Fruit fly (Drosophila melanogaster): ENCODE measurements around the gene CG6012.

The CG6012 gene

dm6 chr2L:16839665-16840064, 21.6 kb downstream of the CG6012 start:
- no peak for TF ChIP-seq GATAd (GFP tag; optimal IDR thresholded peaks at IDR 0.05)
- no peak for TF ChIP-seq fru (GFP tag; optimal IDR thresholded peaks at IDR 0.05)
- TF ChIP-seq HLH106 (tag; optimal IDR thresholded peaks at IDR 0.05), result no peak
- no peak for TF ChIP-seq rgr (GFP tag; optimal IDR thresholded peaks at IDR 0.05)
- no peak for TF ChIP-seq Hr83 (GFP tag; optimal IDR thresholded peaks at IDR 0.05; ENCODE audit: poor library complexity, severe bottlenecking)
- no peak for TF ChIP-seq Mio (GFP tag; optimal IDR thresholded peaks at IDR 0.05)
- TF ChIP-seq ey (GFP tag; optimal IDR thresholded peaks at IDR 0.05), result no peak
- TF ChIP-seq Vsx2 (GFP tag; optimal IDR thresholded peaks at IDR 0.05; ENCODE audit: partially characterized antibody), result no peak
- TF ChIP-seq OdsH (GFP tag; optimal IDR thresholded peaks at IDR 0.05), result no peak
- no peak for TF ChIP-seq Jra (GFP tag; optimal IDR thresholded peaks at IDR 0.05)
- TF ChIP-seq lola (GFP tag; optimal IDR thresholded peaks at IDR 0.05), result no peak
- TF ChIP-seq N (GFP tag; optimal IDR thresholded peaks at IDR 0.05), result no peak
- no peak for TF ChIP-seq dsf (GFP tag; optimal IDR thresholded peaks at IDR 0.05; ENCODE audit: borderline replicate concordance)
- TF ChIP-seq usp (GFP tag; optimal IDR thresholded peaks at IDR 0.05), result no peak
- no peak for TF ChIP-seq woc (GFP tag; optimal IDR thresholded peaks at IDR 0.05)
- TF ChIP-seq Sp1 (GFP tag; optimal IDR thresholded peaks at IDR 0.05), result no peak

DNA sequence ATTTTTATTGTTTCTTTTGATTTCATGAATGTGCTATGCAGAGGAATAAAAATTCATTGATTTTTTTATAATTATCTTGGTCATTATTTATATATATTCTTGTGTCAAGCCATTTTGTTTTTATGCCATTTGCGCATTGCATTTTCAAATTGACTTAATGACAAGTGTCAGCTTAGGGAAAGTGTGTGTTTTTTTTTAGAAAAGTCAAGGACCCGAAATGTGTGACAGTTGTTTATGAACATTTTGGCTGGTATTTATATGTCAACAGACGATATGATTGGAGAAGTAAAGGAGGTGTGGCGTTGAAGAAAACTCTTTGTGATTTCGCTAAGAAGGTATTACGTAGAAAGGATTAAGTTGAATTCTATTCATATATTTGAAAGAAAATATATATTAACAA, 23.6 kb downstream of the CG6012 start, which contains the start of the genes SclA and SclB:
TSS of gene SclA (plus strand) at position 301 of the 400 bp plus-strand sequence.
TSS of gene SclB (plus strand) at position 301 of the 400 bp plus-strand sequence.
- TF ChIP-seq CrebA (GFP tag; optimal IDR thresholded peaks at IDR 0.05; ENCODE audit: borderline replicate concordance) (no peak), Sp1 (GFP tag; optimal IDR thresholded peaks at IDR 0.05) (no peak), pan (optimal IDR thresholded peaks at IDR 0.05) (no peak), h (GFP tag; optimal IDR thresholded peaks at IDR 0.05) (no peak), HLH106 (tag; optimal IDR thresholded peaks at IDR 0.05) (no peak), woc (GFP tag; optimal IDR thresholded peaks at IDR 0.05) (no peak), GATAd (GFP tag; optimal IDR thresholded peaks at IDR 0.05) (no peak), Jra (GFP tag; optimal IDR thresholded peaks at IDR 0.05) (no peak), Hr83 (GFP tag; optimal IDR thresholded peaks at IDR 0.05; ENCODE audit: poor library complexity, severe bottlenecking) (no peak), foxo (GFP tag; optimal IDR thresholded peaks at IDR 0.05) (no peak), Vsx2 (GFP tag; optimal IDR thresholded peaks at IDR 0.05; ENCODE audit: partially characterized antibody) (no peak)

DNA sequence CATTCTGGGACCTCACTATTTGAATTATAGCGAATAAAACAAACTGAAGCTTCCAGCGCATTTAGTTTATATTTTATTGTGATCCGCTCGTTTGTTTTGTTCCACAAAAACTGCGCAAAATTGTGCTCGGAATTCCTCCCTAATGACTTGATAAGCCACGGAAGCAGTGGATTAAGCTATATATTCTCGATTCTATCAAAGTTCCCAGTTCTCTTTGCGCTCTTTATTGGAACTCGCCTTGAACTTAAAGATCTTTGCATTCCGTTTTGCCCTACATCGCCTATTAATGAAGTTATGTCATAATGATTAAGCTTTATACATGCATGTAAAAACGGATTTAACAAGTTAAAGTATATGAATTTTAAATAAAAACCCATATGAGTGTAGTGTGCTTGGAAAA, 24.1 kb downstream of the CG6012 start, which contains the start of gene Nepl9:
TSS of gene Nepl9 (minus strand) at position 101 of the 400 bp plus-strand sequence.
- no peak for TF ChIP-seq Hnf4 (GFP tag; optimal IDR thresholded peaks at IDR 0.05)
- no peak for TF ChIP-seq Hr83 (GFP tag; optimal IDR thresholded peaks at IDR 0.05; ENCODE audit: poor library complexity, severe bottlenecking)
- no peak for TF ChIP-seq woc (GFP tag; optimal IDR thresholded peaks at IDR 0.05)
- no peak for TF ChIP-seq Sp1 (GFP tag; optimal IDR thresholded peaks at IDR 0.05)
- TF ChIP-seq HLH106 (tag; optimal IDR thresholded peaks at IDR 0.05), result no peak
- no peak for TF ChIP-seq pan (optimal IDR thresholded peaks at IDR 0.05)
- TF ChIP-seq Abd-B (GFP tag; optimal IDR thresholded peaks at IDR 0.05), result no peak
- no peak for TF ChIP-seq Jra (GFP tag; optimal IDR thresholded peaks at IDR 0.05)
- TF ChIP-seq usp (GFP tag; optimal IDR thresholded peaks at IDR 0.05), result no peak
- TF ChIP-seq ey (GFP tag; optimal IDR thresholded peaks at IDR 0.05), result no peak
- TF ChIP-seq OdsH (GFP tag; optimal IDR thresholded peaks at IDR 0.05), result no peak
- no peak for TF ChIP-seq Hr78 (GFP tag; optimal IDR thresholded peaks at IDR 0.05)
- no peak for TF ChIP-seq tai (GFP tag; optimal IDR thresholded peaks at IDR 0.05)
- TF ChIP-seq rgr (GFP tag; optimal IDR thresholded peaks at IDR 0.05), result no peak
- TF ChIP-seq foxo (GFP tag; optimal IDR thresholded peaks at IDR 0.05), result no peak
- no peak for TF ChIP-seq br (GFP tag; optimal IDR thresholded peaks at IDR 0.05)
- TF ChIP-seq brk (GFP tag; optimal IDR thresholded peaks at IDR 0.05), result no peak
- TF ChIP-seq Dfd (GFP tag; optimal IDR thresholded peaks at IDR 0.05), result no peak
- no peak for TF ChIP-seq sv (GFP tag; optimal IDR thresholded peaks at IDR 0.05)

DNA sequence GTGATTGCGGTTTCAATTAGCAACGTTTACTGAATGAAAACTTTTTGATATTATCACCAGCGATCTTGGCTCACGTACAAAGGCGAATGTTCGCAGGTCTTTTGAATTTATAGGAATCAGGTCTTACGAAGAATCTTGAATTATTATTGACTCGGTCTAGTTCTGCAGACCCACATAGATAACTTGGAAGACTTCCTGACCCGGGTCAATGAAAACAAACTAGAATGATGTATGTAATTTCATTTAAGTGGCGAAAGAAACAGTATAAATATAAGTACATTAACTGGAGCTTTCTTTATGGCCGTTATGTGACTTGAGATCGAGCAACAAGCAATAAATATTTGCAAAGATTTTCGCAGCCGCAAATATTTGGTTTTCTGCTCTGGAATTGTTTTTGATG, 26.9 kb downstream of the CG6012 start, which contains the start of gene CG13282:
TSS of gene CG13282 (minus strand) at position 101 of the 400 bp plus-strand sequence.
- TF ChIP-seq rgr (GFP tag; optimal IDR thresholded peaks at IDR 0.05) (no peak), Dif (GFP tag; optimal IDR thresholded peaks at IDR 0.05; ENCODE audit: partially characterized antibody) (no peak), CG32264 (GFP tag; optimal IDR thresholded peaks at IDR 0.05) (no peak), Myc (optimal IDR thresholded peaks at IDR 0.05) (no peak), Hr78 (GFP tag; optimal IDR thresholded peaks at IDR 0.05) (no peak), CG9705 (GFP tag; optimal IDR thresholded peaks at IDR 0.05) (no peak), psq (GFP tag; optimal IDR thresholded peaks at IDR 0.05) (no peak), sage (GFP tag; optimal IDR thresholded peaks at IDR 0.05) (no peak), sv (GFP tag; optimal IDR thresholded peaks at IDR 0.05) (no peak), CrebA (GFP tag; optimal IDR thresholded peaks at IDR 0.05; ENCODE audit: borderline replicate concordance) (no peak), Jra (GFP tag; optimal IDR thresholded peaks at IDR 0.05) (no peak), Abd-B (GFP tag; optimal IDR thresholded peaks at IDR 0.05) (no peak), HLH106 (tag; optimal IDR thresholded peaks at IDR 0.05) (no peak), pan (optimal IDR thresholded peaks at IDR 0.05) (no peak), dmrt93B (GFP tag; optimal IDR thresholded peaks at IDR 0.05) (no peak), foxo (GFP tag; optimal IDR thresholded peaks at IDR 0.05) (no peak), brk (GFP tag; optimal IDR thresholded peaks at IDR 0.05) (no peak)
